Worm (Caenorhabditis elegans): ENCODE data around the gene wdr-5.3.

The wdr-5.3 gene

ce11 chrV:10756698-10757097 lies 19.8 kb downstream of the wdr-5.3 start, which contains the start of gene irld-6:
TSS of gene irld-6 (minus strand) at chrV:10756798.
- TF ChIP-seq T07F8.4 (tag; optimal IDR thresholded peaks at IDR 0.05) (no peak), bed-2 (GFP tag; IDR thresholded peaks at IDR 0.05) (no peak), nhr-120 (GFP tag; IDR thresholded peaks at IDR 0.05) (no peak), dpff-1 (tag; optimal IDR thresholded peaks at IDR 0.05) (no peak), athp-1 (tag; optimal IDR thresholded peaks at IDR 0.05) (no peak), attf-3 (GFP tag; conservative IDR thresholded peaks at IDR 0.05) (no peak), ceh-91 (GFP tag; IDR thresholded peaks at IDR 0.05) (no peak), Y53G8AR.9 (GFP tag; conservative IDR thresholded peaks at IDR 0.05) (no peak), zim-3 (tag; optimal IDR thresholded peaks at IDR 0.05) (no peak), B0336.3 (GFP tag; IDR thresholded peaks at IDR 0.05) (no peak), nfyb-1 (GFP tag; IDR thresholded peaks at IDR 0.05) (no peak)

ce11 chrV:10757128-10757527 lies 20.2 kb downstream of the wdr-5.3 start:
- TF ChIP-seq cebp-1 (GFP tag; IDR thresholded peaks at IDR 0.05) (peak; percentile 57; the same call in 1 of the 2 replicates), cebp-1 (tag; optimal IDR thresholded peaks at IDR 0.05) (no peak), Y56A3A.18 (GFP tag; IDR thresholded peaks at IDR 0.05) (no peak)

- no peak for TF ChIP-seq zfh-2 (GFP tag; conservative IDR thresholded peaks at IDR 0.05)
- no peak for TF ChIP-seq madf-6 (GFP tag; IDR thresholded peaks at IDR 0.05)
- no peak for TF ChIP-seq Y79H2A.3 (GFP tag; conservative IDR thresholded peaks at IDR 0.05)
- no peak for TF ChIP-seq mel-28 (tag; optimal IDR thresholded peaks at IDR 0.05; ENCODE audit: borderline replicate concordance)
- no peak for TF ChIP-seq sdz-38 (tag; optimal IDR thresholded peaks at IDR 0.05)
- no peak for TF ChIP-seq ztf-22 (GFP tag; optimal IDR thresholded peaks at IDR 0.05)
- no peak for TF ChIP-seq snpc-3.4 (tag; optimal IDR thresholded peaks at IDR 0.05)
Measured at ce11 chrV:10758658-10759057, 21.7 kb downstream of the wdr-5.3 start, which contains the start of gene F28H7.8. TSS of gene F28H7.8 (plus strand) at chrV:10758958.

ce11 chrV:10760839-10761238 lies 23.9 kb downstream of the wdr-5.3 start:
- TF ChIP-seq hmg-20 (GFP tag; IDR thresholded peaks at IDR 0.05) (no peak), pbrm-1 (GFP tag; IDR thresholded peaks at IDR 0.05) (no peak), lsl-1 (GFP tag; optimal IDR thresholded peaks at IDR 0.05) (no peak), snpc-1.1 (tag; optimal IDR thresholded peaks at IDR 0.05; ENCODE audit: insufficient read depth) (no peak), B0019.2 (GFP tag; conservative IDR thresholded peaks at IDR 0.05) (no peak), F49E8.2 (tag; optimal IDR thresholded peaks at IDR 0.05; ENCODE audit: insufficient read depth) (no peak), F10E7.11 (tag; optimal IDR thresholded peaks at IDR 0.05) (no peak), ceh-100 (GFP tag; IDR thresholded peaks at IDR 0.05) (no peak), tbx-9 (tag; optimal IDR thresholded peaks at IDR 0.05; ENCODE audit: borderline replicate concordance) (no peak), ekl-4 (GFP tag; IDR thresholded peaks at IDR 0.05) (no peak), ztf-28 (GFP tag; IDR thresholded peaks at IDR 0.05) (no peak), C06A6.2 (GFP tag; conservative IDR thresholded peaks at IDR 0.05) (no peak), madf-3 (GFP tag; IDR thresholded peaks at IDR 0.05) (no peak), let-607 (tag; optimal IDR thresholded peaks at IDR 0.05) (no peak), nhr-27 (tag; optimal IDR thresholded peaks at IDR 0.05) (no peak), ceh-58 (GFP tag; IDR thresholded peaks at IDR 0.05) (no peak), atf-7 (tag; optimal IDR thresholded peaks at IDR 0.05) (no peak), lin-35 (GFP tag; optimal IDR thresholded peaks at IDR 0.05) (no peak), snpc-1.3 (tag; optimal IDR thresholded peaks at IDR 0.05; ENCODE audit: insufficient read depth) (no peak)
